Worm (Caenorhabditis elegans) whole organism, L1 larva: ENCODE measurements around the gene paqr-3.

Experiments used
- aha-1 ChIP-seq: fragments of 150-350 bp; optimal IDR thresholded peaks from 2 replicates; lab custom pipeline; 2014; ENCODE audit warnings: missing biosample characterization, missing genetic modification characterization
- alr-1 ChIP-seq: fragments of 200-800 bp; sonication (Bioruptor generic); optimal IDR thresholded peaks from 2 replicates; lab custom pipeline; 2018; ENCODE audit warnings: borderline replicate concordance, mild to moderate bottlenecking, missing genetic modification characterization, missing compliant biosample characterization
- aly-2 ChIP-seq: fragments of 150-350 bp; optimal IDR thresholded peaks from 2 replicates; lab custom pipeline; 2014; ENCODE audit warnings: missing biosample characterization, missing genetic modification characterization
- ama-1 ChIP-seq: fragments of 150-350 bp; optimal IDR thresholded peaks from 2 replicates; lab custom pipeline; 2014
- elt-2 ChIP-seq: sonication (generic microtip); optimal IDR thresholded peaks from 2 replicates; lab custom pipeline; 2016; ENCODE audit warnings: missing genetic modification characterization, mild to moderate bottlenecking, inconsistent platforms, missing compliant biosample characterization, missing genetic modification reagents
- fos-1 ChIP-seq: fragments of 150-350 bp; optimal IDR thresholded peaks from 2 replicates; lab custom pipeline; 2014; ENCODE audit warnings: missing biosample characterization, missing genetic modification characterization
- isw-1 ChIP-seq: fragments of 200-800 bp; sonication (Bioruptor generic); IDR thresholded peaks from 2 replicates; pipeline ENCODE4 v1.3.6; 2022; ENCODE audit warnings: missing genetic modification characterization, missing compliant biosample characterization
- mdl-1 ChIP-seq, 2 experiments: fragments of 150-350 bp; optimal IDR thresholded peaks; 2 replicates each; lab custom pipeline; 2014 to 2017; ENCODE audit warnings: missing biosample characterization in 2 of 2, missing genetic modification characterization in 2 of 2, inconsistent platforms in 1 of 2
- snpc-4 ChIP-seq: fragments of 150-350 bp; optimal IDR thresholded peaks from 2 replicates; lab custom pipeline; 2014; ENCODE audit warnings: missing biosample characterization, missing genetic modification characterization
- tbx-2 ChIP-seq: sonication (generic microtip); optimal IDR thresholded peaks from 2 replicates; lab custom pipeline; 2016; ENCODE audit warnings: missing genetic modification characterization, missing compliant biosample characterization
- unc-62 ChIP-seq: fragments of 150-350 bp; optimal IDR thresholded peaks from 2 replicates; lab custom pipeline; 2014; ENCODE audit warnings: missing biosample characterization, missing genetic modification reagents, missing genetic modification characterization
- ztf-4 ChIP-seq: fragments of 150-350 bp; optimal IDR thresholded peaks from 2 replicates; lab custom pipeline; 2014; ENCODE audit warnings: missing biosample characterization, missing genetic modification characterization

- no peak for TF ChIP-seq aha-1 (tag; lab: Kevin White, UChicago)
- TF ChIP-seq alr-1, result no peak
- no peak for TF ChIP-seq elt-2 (tag; lab: Kevin White, UChicago)
- TF ChIP-seq tbx-2 (tag; lab: Kevin White, UChicago), result no peak
- no peak for TF ChIP-seq aly-2
- TF ChIP-seq ztf-4 (tag; lab: Kevin White, UChicago), result no peak
- no peak for TF ChIP-seq fos-1 (tag; lab: Kevin White, UChicago)
- no peak for TF ChIP-seq snpc-4
- TF ChIP-seq mdl-1 (tag; optimal IDR thresholded peaks at IDR 0.05; lab: Kevin White, UChicago), result no peak
- no peak for TF ChIP-seq isw-1
- TF ChIP-seq ama-1, result no peak
- no peak for TF ChIP-seq unc-62
These were observed 4.5 kb upstream of the paqr-3 start for ce11 chrIV:14387766-14388553.
